Worm (Caenorhabditis elegans) whole organism, late embryonic: Measurements from ENCODE around the gene C53B7.2.

Source experiments
- C08G9.2 ChIP-seq: sonication (generic microtip); optimal IDR thresholded peaks from 2 replicates; lab custom pipeline; 2016; ENCODE audit warnings: mild to moderate bottlenecking, missing genetic modification characterization, moderate library complexity, missing compliant biosample characterization
- F13H6.1 ChIP-seq: sonication (generic microtip); optimal IDR thresholded peaks from 2 replicates; lab custom pipeline; 2016; ENCODE audit warnings: missing genetic modification characterization, missing compliant biosample characterization
- K09A11.1 ChIP-seq: sonication (generic microtip); optimal IDR thresholded peaks from 2 replicates; lab custom pipeline; 2017; ENCODE audit warnings: antibody characterized with exemption, mild to moderate bottlenecking, missing genetic modification characterization, missing compliant biosample characterization; ENCODE audit not compliant: insufficient read depth
- Y22D7AL.16 ChIP-seq: sonication (generic microtip); optimal IDR thresholded peaks from 2 replicates; lab custom pipeline; 2016; ENCODE audit warnings: missing genetic modification characterization, missing compliant biosample characterization
- ama-1 ChIP-seq: fragments of 150-350 bp; optimal IDR thresholded peaks from 2 replicates; lab custom pipeline; 2014
- ceh-19 ChIP-seq: fragments of 200-800 bp; sonication (Bioruptor generic); optimal IDR thresholded peaks from 2 replicates; lab custom pipeline; 2018; ENCODE audit warnings: mild to moderate bottlenecking, missing genetic modification characterization, missing compliant biosample characterization
- ceh-30 ChIP-seq: fragments of 150-350 bp; optimal IDR thresholded peaks from 2 replicates; lab custom pipeline; 2014; ENCODE audit warnings: missing biosample characterization, missing genetic modification characterization
- ceh-31 ChIP-seq: sonication (generic microtip); optimal IDR thresholded peaks from 2 replicates; lab custom pipeline; 2016; ENCODE audit warnings: missing genetic modification characterization, missing compliant biosample characterization
- ceh-34 ChIP-seq: sonication (generic microtip); optimal IDR thresholded peaks from 2 replicates; lab custom pipeline; 2016; ENCODE audit warnings: mild to moderate bottlenecking, missing genetic modification characterization, missing compliant biosample characterization
- ceh-48 ChIP-seq: sonication (generic microtip); optimal IDR thresholded peaks from 2 replicates; lab custom pipeline; 2016; ENCODE audit warnings: missing genetic modification characterization, inconsistent platforms, missing compliant biosample characterization
- ceh-9 ChIP-seq: sonication (generic microtip); optimal IDR thresholded peaks from 2 replicates; lab custom pipeline; 2016; ENCODE audit warnings: mild to moderate bottlenecking, missing genetic modification characterization, inconsistent platforms, missing compliant biosample characterization
- che-1 ChIP-seq: sonication (generic microtip); optimal IDR thresholded peaks from 2 replicates; lab custom pipeline; 2016; ENCODE audit warnings: mild to moderate bottlenecking, missing genetic modification characterization, missing compliant biosample characterization
- elt-2 ChIP-seq: sonication (generic microtip); optimal IDR thresholded peaks from 2 replicates; lab custom pipeline; 2016; ENCODE audit warnings: missing genetic modification reagents, missing genetic modification characterization, missing compliant biosample characterization
- fkh-10 ChIP-seq: fragments of 150-350 bp; optimal IDR thresholded peaks from 2 replicates; lab custom pipeline; 2014; ENCODE audit warnings: missing biosample characterization, missing genetic modification reagents, missing genetic modification characterization
- fkh-6 ChIP-seq: sonication (generic microtip); optimal IDR thresholded peaks from 2 replicates; lab custom pipeline; 2016; ENCODE audit warnings: missing genetic modification characterization, missing compliant biosample characterization
- gmeb-2 ChIP-seq: sonication (generic microtip); optimal IDR thresholded peaks from 2 replicates; lab custom pipeline; 2016; ENCODE audit warnings: missing genetic modification characterization, inconsistent platforms, missing compliant biosample characterization
- hlh-15 ChIP-seq: sonication (generic microtip); optimal IDR thresholded peaks from 2 replicates; lab custom pipeline; 2016; ENCODE audit warnings: missing genetic modification characterization, missing compliant biosample characterization
- hlh-30 ChIP-seq: sonication (generic microtip); optimal IDR thresholded peaks from 2 replicates; lab custom pipeline; 2017; ENCODE audit warnings: antibody characterized with exemption, missing genetic modification characterization, missing compliant biosample characterization; ENCODE audit not compliant: insufficient read depth
- hlh-6 ChIP-seq: sonication (generic microtip); optimal IDR thresholded peaks from 2 replicates; lab custom pipeline; 2016; ENCODE audit warnings: missing genotype, missing genetic modification characterization, missing compliant biosample characterization
- nhr-11 ChIP-seq: fragments of 150-350 bp; optimal IDR thresholded peaks from 2 replicates; lab custom pipeline; 2014; ENCODE audit warnings: missing biosample characterization, missing genetic modification characterization
- pha-2 ChIP-seq: sonication (generic microtip); optimal IDR thresholded peaks from 2 replicates; lab custom pipeline; 2017; ENCODE audit warnings: mild to moderate bottlenecking, missing genetic modification characterization, missing compliant biosample characterization
- pha-4 ChIP-seq: fragments of 150-350 bp; optimal IDR thresholded peaks from 2 replicates; lab custom pipeline; 2018; ENCODE audit warnings: missing biosample characterization, missing genetic modification reagents, missing genetic modification characterization
- pqm-1 ChIP-seq: sonication (generic microtip); optimal IDR thresholded peaks from 2 replicates; lab custom pipeline; 2016; ENCODE audit warnings: missing genetic modification characterization, missing compliant biosample characterization
- sdc-2 ChIP-seq: sonication (generic microtip); optimal IDR thresholded peaks from 2 replicates; lab custom pipeline; 2016; ENCODE audit warnings: missing genotype, missing genetic modification characterization, missing compliant biosample characterization
- sox-2 ChIP-seq: fragments of 200-800 bp; sonication (Bioruptor generic); IDR thresholded peaks from 2 replicates; pipeline ENCODE4 v1.3.6; 2022; ENCODE audit warnings: missing genetic modification reagents, missing genetic modification characterization, missing compliant biosample characterization
- sox-4 ChIP-seq: sonication (generic microtip); optimal IDR thresholded peaks from 2 replicates; lab custom pipeline; 2017; ENCODE audit warnings: mild to moderate bottlenecking, missing genetic modification characterization, inconsistent platforms, missing compliant biosample characterization
- syd-9 ChIP-seq: sonication (generic microtip); optimal IDR thresholded peaks from 2 replicates; lab custom pipeline; 2016; ENCODE audit warnings: mild to moderate bottlenecking, missing genetic modification characterization, moderate library complexity, missing compliant biosample characterization
- tbx-2 ChIP-seq: sonication (generic microtip); optimal IDR thresholded peaks from 2 replicates; lab custom pipeline; 2016; ENCODE audit warnings: missing genetic modification characterization, missing compliant biosample characterization
- ttx-3 ChIP-seq: sonication (generic microtip); optimal IDR thresholded peaks from 2 replicates; lab custom pipeline; 2016; ENCODE audit warnings: missing genetic modification reagents, missing genetic modification characterization, missing compliant biosample characterization
- unc-42 ChIP-seq: sonication (generic microtip); optimal IDR thresholded peaks from 2 replicates; lab custom pipeline; 2016; ENCODE audit warnings: missing genotype, missing genetic modification characterization, missing compliant biosample characterization
- unc-55 ChIP-seq: sonication (generic microtip); optimal IDR thresholded peaks from 2 replicates; lab custom pipeline; 2017; ENCODE audit warnings: missing biosample characterization, missing genetic modification reagents, missing genetic modification characterization
- zip-5 ChIP-seq: sonication (generic microtip); optimal IDR thresholded peaks from 2 replicates; lab custom pipeline; 2016; ENCODE audit warnings: missing genetic modification characterization, missing compliant biosample characterization

Gene C53B7.2

DNA sequence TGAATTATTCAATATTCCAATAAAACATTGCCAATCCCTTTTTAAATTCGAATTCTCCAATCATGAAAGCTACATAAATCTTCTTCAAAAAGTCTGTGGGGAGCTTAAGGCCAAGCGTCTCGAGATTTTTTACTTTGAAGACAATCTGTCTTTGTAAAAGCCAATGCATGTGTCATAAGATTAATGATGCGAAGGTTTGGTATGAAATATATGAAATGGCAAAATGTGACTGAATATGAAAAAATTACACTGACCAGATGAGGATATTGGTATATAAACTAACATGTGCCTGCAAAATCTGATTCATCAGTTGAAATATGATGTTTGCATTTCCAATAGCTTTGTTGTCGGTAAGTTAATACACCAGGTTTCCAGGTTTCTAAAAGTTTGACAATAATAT lies at the start of gene C53B7.2:
Gene C53B7.2, plus strand, starts transcription at position 301 of the 400 bp plus-strand sequence.
- TF ChIP-seq fkh-10 (GFP tag; lab: Kevin White, UChicago): no peak
- no peak for TF ChIP-seq hlh-15 (tag; lab: Kevin White, UChicago)
- no peak for TF ChIP-seq ceh-30 (tag; lab: Kevin White, UChicago)
- no peak for TF ChIP-seq ceh-9 (tag; lab: Kevin White, UChicago)
- no peak for TF ChIP-seq nhr-11 (tag; lab: Kevin White, UChicago)
- no peak for TF ChIP-seq ttx-3 (tag; lab: Kevin White, UChicago)
- no peak for TF ChIP-seq C08G9.2 (tag; lab: Kevin White, UChicago)
- no peak for TF ChIP-seq hlh-6 (tag; lab: Kevin White, UChicago)

DNA sequence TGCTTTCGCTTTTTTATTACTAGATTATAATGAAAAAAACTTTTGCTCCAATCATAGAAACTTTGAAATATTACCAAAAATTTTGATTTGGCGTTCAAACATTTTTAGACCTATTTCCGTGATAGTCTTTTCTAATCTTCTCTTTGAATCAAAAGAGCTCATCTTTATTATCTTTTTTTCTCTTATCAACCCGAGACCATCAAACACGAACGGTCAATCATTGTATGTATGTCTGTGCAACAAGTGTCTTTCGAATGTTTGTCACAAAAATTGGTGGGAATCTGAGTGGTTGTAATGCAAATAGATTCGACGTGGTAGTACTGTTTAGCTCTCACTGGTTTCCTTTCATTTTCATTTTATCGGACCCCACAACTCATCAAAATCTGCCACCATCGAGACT lies 46.3 kb upstream of the C53B7.2 start, which contains the start of gene M03A8.3:
Gene M03A8.3, plus strand, starts transcription at position 278 of the 400 bp plus-strand sequence.
- TF ChIP-seq zip-5 (tag; lab: Kevin White, UChicago): no peak
- TF ChIP-seq sdc-2 (tag; lab: Kevin White, UChicago): no peak
- no peak for TF ChIP-seq F13H6.1 (tag; lab: Kevin White, UChicago)
- no peak for TF ChIP-seq gmeb-2 (tag; lab: Kevin White, UChicago)
- peak; percentile 64 for TF ChIP-seq elt-2 (tag; lab: Kevin White, UChicago)
- no peak for TF ChIP-seq sox-4 (tag; lab: Kevin White, UChicago)

DNA sequence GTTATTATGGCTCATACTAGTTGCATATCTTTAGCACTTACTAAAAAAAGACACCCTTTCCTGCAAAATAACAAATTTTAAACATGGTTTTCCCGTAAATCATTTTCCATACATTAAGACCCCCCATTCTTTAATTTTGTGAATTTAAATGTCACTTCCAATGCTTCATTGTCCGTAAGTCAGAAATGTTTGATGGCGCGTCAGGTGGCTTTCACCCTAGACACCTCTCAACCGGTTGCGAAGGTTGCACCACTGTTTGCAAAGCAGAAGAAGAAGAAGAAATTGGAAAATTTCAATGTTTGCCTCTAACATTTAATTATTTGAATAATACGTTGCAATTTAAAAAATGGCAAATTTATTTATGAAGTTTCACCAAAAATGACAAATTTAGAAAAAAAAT lies 44.5 kb upstream of the C53B7.2 start:
- TF ChIP-seq sox-4 (tag; lab: Kevin White, UChicago): no peak
- no peak for TF ChIP-seq pha-2 (tag; lab: Kevin White, UChicago)
- TF ChIP-seq pqm-1 (tag; lab: Kevin White, UChicago): no peak
- peak; percentile 61 for TF ChIP-seq unc-55
- no peak for TF ChIP-seq tbx-2 (tag; lab: Kevin White, UChicago)

DNA sequence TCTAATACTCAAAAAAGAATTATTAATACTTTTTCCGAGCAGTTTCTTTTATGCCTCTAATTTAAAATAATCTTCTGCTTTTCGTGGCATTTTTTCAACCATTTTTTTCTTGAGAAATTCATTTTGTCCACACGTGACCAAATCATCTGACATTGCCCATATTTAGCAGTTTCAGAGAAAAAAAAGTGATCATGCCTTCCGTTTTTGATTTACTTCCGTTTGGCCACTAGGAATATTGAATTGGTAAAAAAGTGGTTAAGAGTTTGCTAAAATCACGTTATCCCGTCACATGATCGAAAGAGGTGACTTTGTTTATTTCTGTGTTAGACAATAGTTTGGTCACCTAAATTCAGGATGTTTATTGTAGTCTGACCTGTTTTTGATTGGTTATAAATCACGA lies 41.6 kb upstream of the C53B7.2 start:
- no peak for TF ChIP-seq F13H6.1 (tag; lab: Kevin White, UChicago)
- no peak for TF ChIP-seq sox-2 (GFP tag; lab: Robert Waterston, UW)
- peak; percentile 29 for TF ChIP-seq hlh-30 (tag; lab: Kevin White, UChicago)

DNA sequence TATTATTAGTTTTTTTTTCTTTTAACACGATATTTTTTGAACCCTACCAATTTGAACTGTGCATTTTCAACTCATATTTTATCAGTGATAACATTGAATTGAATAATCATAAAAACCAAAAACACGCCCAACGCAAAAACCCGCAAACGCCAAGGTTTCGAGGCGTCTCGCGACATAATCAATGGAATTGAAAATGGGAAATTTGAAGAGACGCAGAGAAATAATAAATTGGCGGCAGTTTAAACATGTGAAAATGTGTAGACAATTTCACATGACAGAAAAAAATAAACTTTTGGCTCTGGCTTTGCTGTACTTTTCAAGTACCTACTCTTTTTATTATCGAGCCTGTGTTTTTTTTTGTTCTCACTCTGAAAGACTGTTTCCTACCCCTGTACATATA lies 41.2 kb upstream of the C53B7.2 start:
- TF ChIP-seq Y22D7AL.16 (tag; lab: Kevin White, UChicago) (no peak), ceh-31 (tag; lab: Kevin White, UChicago) (peak; percentile 11), tbx-2 (tag; lab: Kevin White, UChicago) (no peak), unc-42 (peak; percentile 66), C08G9.2 (tag; lab: Kevin White, UChicago) (no peak), syd-9 (no peak), elt-2 (tag; lab: Kevin White, UChicago) (peak; percentile 31), che-1 (tag; lab: Kevin White, UChicago) (no peak), ceh-48 (peak; percentile 67), sdc-2 (tag; lab: Kevin White, UChicago) (peak; percentile 69), hlh-30 (tag; lab: Kevin White, UChicago) (peak; percentile 4), ama-1 (no peak)

DNA sequence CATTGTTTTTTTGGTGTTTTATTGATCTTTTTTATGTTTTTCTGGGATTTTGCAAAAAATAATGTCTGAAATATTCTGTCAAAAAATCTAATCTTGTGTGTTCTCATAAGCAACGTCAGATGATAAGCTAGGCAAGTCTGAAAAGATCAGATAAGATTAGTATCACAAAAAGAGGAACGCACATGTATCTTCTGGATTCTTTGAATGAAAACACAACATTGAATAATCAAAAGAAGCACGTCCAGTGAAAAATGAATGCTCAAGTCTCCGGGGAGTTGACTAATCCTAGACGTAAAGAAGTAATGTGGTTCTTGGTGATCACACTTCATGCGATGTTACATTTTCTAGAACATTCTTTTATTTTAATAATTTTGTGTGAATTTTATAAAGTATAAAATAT lies 40.6 kb upstream of the C53B7.2 start:
- TF ChIP-seq ceh-19 (no peak), pha-4 (tag; lab: Kevin White, UChicago) (no peak), ama-1 (no peak), ceh-34 (tag; lab: Kevin White, UChicago) (no peak), sdc-2 (tag; lab: Kevin White, UChicago) (no peak), K09A11.1 (tag; lab: Kevin White, UChicago) (no peak), fkh-6 (tag; lab: Kevin White, UChicago) (no peak)
- TF ChIP-seq, all 69 proteins: peak for 0
